Worm (Caenorhabditis elegans) whole organism, L1 larva: Measurements from ENCODE around the gene rcat-1.

Experiments
- C34B4.2 ChIP-seq: sonication (generic microtip); optimal IDR thresholded peaks from 2 replicates; lab custom pipeline; 2017; ENCODE audit warnings: mild to moderate bottlenecking, missing genetic modification characterization, missing compliant biosample characterization
- F16B12.6 ChIP-seq: fragments of 150-350 bp; optimal IDR thresholded peaks from 2 replicates; lab custom pipeline; 2014; ENCODE audit warnings: missing biosample characterization, missing genetic modification characterization
- Y116A8C.19 ChIP-seq: sonication (generic microtip); optimal IDR thresholded peaks from 2 replicates; lab custom pipeline; 2016; ENCODE audit warnings: missing compliant biosample characterization, missing genetic modification characterization, borderline replicate concordance
- alr-1 ChIP-seq: fragments of 200-800 bp; sonication (Bioruptor generic); optimal IDR thresholded peaks from 2 replicates; lab custom pipeline; 2018; ENCODE audit warnings: borderline replicate concordance, mild to moderate bottlenecking, missing genetic modification characterization, missing compliant biosample characterization
- aly-2 ChIP-seq: fragments of 150-350 bp; optimal IDR thresholded peaks from 2 replicates; lab custom pipeline; 2014; ENCODE audit warnings: missing biosample characterization, missing genetic modification characterization
- ceh-63 ChIP-seq: fragments of 200-800 bp; sonication (Bioruptor generic); optimal IDR thresholded peaks from 2 replicates; lab custom pipeline; 2018; ENCODE audit warnings: mild to moderate bottlenecking, missing genetic modification characterization, missing compliant biosample characterization
- ceh-88 ChIP-seq: fragments of 200-800 bp; sonication (Bioruptor generic); IDR thresholded peaks from 2 replicates; pipeline ENCODE4 v1.3.6; 2022; ENCODE audit warnings: missing genetic modification characterization, missing compliant biosample characterization
- ceh-90 ChIP-seq: sonication (generic microtip); optimal IDR thresholded peaks from 2 replicates; lab custom pipeline; 2016; ENCODE audit warnings: missing genetic modification characterization, missing compliant biosample characterization
- dpl-1 ChIP-seq, 3 experiments: fragments of 150-350 bp in 2 of 3; sonication (generic microtip) in 1 of 3; optimal IDR thresholded peaks; 2 replicates each; lab custom pipeline; 2014 to 2017; ENCODE audit warnings: missing biosample characterization in 3 of 3, missing genetic modification characterization in 3 of 3, missing genetic modification reagents in 3 of 3
- dsc-1 ChIP-seq: sonication (generic microtip); optimal IDR thresholded peaks from 2 replicates; lab custom pipeline; 2016; ENCODE audit warnings: mild to moderate bottlenecking, missing genetic modification characterization, missing compliant biosample characterization
- egl-27 ChIP-seq, 2 experiments: fragments of 150-350 bp in 1 of 2; sonication (generic microtip); optimal IDR thresholded peaks; 3 replicates each; lab custom pipeline; 2017 to 2018; ENCODE audit warnings: missing biosample characterization in 2 of 2, missing genetic modification characterization in 2 of 2, missing genetic modification reagents in 2 of 2
- elt-3 ChIP-seq, 6 experiments: fragments of 150-350 bp in 1 of 6; sonication (generic microtip); optimal IDR thresholded peaks; 2 replicates each; lab custom pipeline; 2017 to 2018; ENCODE audit warnings: missing biosample characterization in 6 of 6, missing genetic modification characterization in 6 of 6, inconsistent platforms in 1 of 6
- ets-5 ChIP-seq: fragments of 200-800 bp; sonication (Bioruptor generic); IDR thresholded peaks from 2 replicates; pipeline ENCODE4 v1.3.6; 2022; ENCODE audit warnings: missing genetic modification characterization, missing compliant biosample characterization
- fkh-10 ChIP-seq: sonication (generic microtip); optimal IDR thresholded peaks from 2 replicates; lab custom pipeline; 2017; ENCODE audit warnings: missing biosample characterization, missing genetic modification reagents, missing genetic modification characterization
- fkh-4 ChIP-seq: sonication (generic microtip); optimal IDR thresholded peaks from 2 replicates; lab custom pipeline; 2016; ENCODE audit warnings: missing compliant biosample characterization, missing genetic modification characterization, borderline replicate concordance
- fkh-8 ChIP-seq: sonication (generic microtip); optimal IDR thresholded peaks from 2 replicates; lab custom pipeline; 2016; ENCODE audit warnings: mild to moderate bottlenecking, missing genetic modification characterization, missing compliant biosample characterization
- grh-1 ChIP-seq: fragments of 200-800 bp; sonication (Bioruptor generic); IDR thresholded peaks from 2 replicates; pipeline ENCODE4 v1.3.6; 2022; ENCODE audit warnings: missing genetic modification reagents, missing genetic modification characterization, missing compliant biosample characterization
- hlh-17 ChIP-seq: fragments of 200-800 bp; sonication (Bioruptor generic); optimal IDR thresholded peaks from 2 replicates; lab custom pipeline; 2018; ENCODE audit warnings: missing genetic modification characterization, mild to moderate bottlenecking, missing compliant biosample characterization, moderate library complexity, borderline replicate concordance
- hlh-4 ChIP-seq: sonication (generic microtip); optimal IDR thresholded peaks from 2 replicates; lab custom pipeline; 2016; ENCODE audit warnings: mild to moderate bottlenecking, missing genetic modification characterization, missing compliant biosample characterization
- hpl-2 ChIP-seq: fragments of 150-350 bp; optimal IDR thresholded peaks from 2 replicates; lab custom pipeline; 2014; ENCODE audit warnings: missing biosample characterization, missing genetic modification reagents, missing genetic modification characterization
- irx-1 ChIP-seq: sonication (generic microtip); optimal IDR thresholded peaks from 2 replicates; lab custom pipeline; 2016; ENCODE audit warnings: missing genetic modification characterization, missing compliant biosample characterization
- isw-1 ChIP-seq: fragments of 200-800 bp; sonication (Bioruptor generic); IDR thresholded peaks from 2 replicates; pipeline ENCODE4 v1.3.6; 2022; ENCODE audit warnings: missing genetic modification characterization, missing compliant biosample characterization
- jun-1 ChIP-seq: fragments of 150-350 bp; optimal IDR thresholded peaks from 2 replicates; lab custom pipeline; 2014; ENCODE audit warnings: missing biosample characterization, missing genetic modification reagents, missing genetic modification characterization
- lin-13 ChIP-seq: fragments of 150-350 bp; optimal IDR thresholded peaks from 2 replicates; lab custom pipeline; 2014; ENCODE audit warnings: missing biosample characterization, missing genetic modification reagents, missing genetic modification characterization
- lin-14 ChIP-seq: fragments of 200-800 bp; sonication (Bioruptor generic); optimal IDR thresholded peaks from 2 replicates; lab custom pipeline; 2018; ENCODE audit warnings: mild to moderate bottlenecking, missing genetic modification characterization, moderate library complexity, missing compliant biosample characterization
- lin-35 ChIP-seq, 2 experiments: fragments of 150-350 bp; optimal IDR thresholded peaks; 2 replicates each; lab custom pipeline; 2014; ENCODE audit warnings: missing biosample characterization in 2 of 2, missing genetic modification characterization in 2 of 2, missing genetic modification reagents in 2 of 2
- lir-3 ChIP-seq: sonication (generic microtip); optimal IDR thresholded peaks from 2 replicates; lab custom pipeline; 2016; ENCODE audit warnings: mild to moderate bottlenecking, missing genetic modification characterization, moderate library complexity, missing compliant biosample characterization; ENCODE audit not compliant: poor library complexity
- mef-2 ChIP-seq: fragments of 150-350 bp; optimal IDR thresholded peaks from 2 replicates; lab custom pipeline; 2014; ENCODE audit warnings: missing biosample characterization, missing genetic modification characterization
- mep-1 ChIP-seq: fragments of 150-350 bp; optimal IDR thresholded peaks from 2 replicates; lab custom pipeline; 2014; ENCODE audit warnings: missing biosample characterization, missing genetic modification characterization
- nhr-12 ChIP-seq: sonication (generic microtip); optimal IDR thresholded peaks from 2 replicates; lab custom pipeline; 2017; ENCODE audit warnings: missing biosample characterization, missing genetic modification characterization
- nhr-19 ChIP-seq: fragments of 200-800 bp; sonication (Bioruptor generic); conservative IDR thresholded peaks from 2 replicates; pipeline ENCODE4 v1.3.6; 2022; ENCODE audit warnings: missing genetic modification characterization, missing compliant biosample characterization
- nhr-20 ChIP-seq: sonication (generic microtip); optimal IDR thresholded peaks from 2 replicates; lab custom pipeline; 2016; ENCODE audit warnings: mild to moderate bottlenecking, missing genetic modification characterization, missing compliant biosample characterization
- nhr-28 ChIP-seq: fragments of 150-350 bp; optimal IDR thresholded peaks from 2 replicates; lab custom pipeline; 2014; ENCODE audit warnings: missing biosample characterization, missing genetic modification characterization
- nhr-76 ChIP-seq: sonication (generic microtip); optimal IDR thresholded peaks from 2 replicates; lab custom pipeline; 2017; ENCODE audit warnings: missing biosample characterization, missing genetic modification characterization
- nhr-77 ChIP-seq: fragments of 150-350 bp; optimal IDR thresholded peaks from 2 replicates; lab custom pipeline; 2014; ENCODE audit warnings: missing biosample characterization, missing genetic modification characterization
- nhr-84 ChIP-seq: sonication (generic microtip); optimal IDR thresholded peaks from 2 replicates; lab custom pipeline; 2017; ENCODE audit warnings: missing biosample characterization, missing genetic modification characterization
- nhr-90 ChIP-seq: sonication (generic microtip); optimal IDR thresholded peaks from 2 replicates; lab custom pipeline; 2016; ENCODE audit warnings: mild to moderate bottlenecking, missing genetic modification characterization, missing compliant biosample characterization; ENCODE audit not compliant: poor library complexity
- pqm-1 ChIP-seq: sonication (generic microtip); optimal IDR thresholded peaks from 3 replicates; lab custom pipeline; 2017; ENCODE audit warnings: missing biosample characterization, missing genetic modification characterization
- rnt-1 ChIP-seq: sonication (generic microtip); optimal IDR thresholded peaks from 2 replicates; lab custom pipeline; 2016; ENCODE audit warnings: mild to moderate bottlenecking, missing genetic modification characterization, moderate library complexity, missing compliant biosample characterization
- skn-1 ChIP-seq: fragments of 150-350 bp; optimal IDR thresholded peaks from 2 replicates; lab custom pipeline; 2014; ENCODE audit warnings: missing biosample characterization, missing genetic modification characterization
- snu-23 ChIP-seq: sonication (generic microtip); optimal IDR thresholded peaks from 2 replicates; lab custom pipeline; 2016; ENCODE audit warnings: missing genetic modification characterization, missing compliant biosample characterization
- sox-4 ChIP-seq: sonication (generic microtip); optimal IDR thresholded peaks from 2 replicates; lab custom pipeline; 2016; ENCODE audit warnings: missing genetic modification characterization, missing compliant biosample characterization
- sptf-1 ChIP-seq: fragments of 150-350 bp; optimal IDR thresholded peaks from 2 replicates; lab custom pipeline; 2014; ENCODE audit warnings: missing biosample characterization, missing genetic modification characterization
- sup-37 ChIP-seq: fragments of 200-800 bp; sonication (Bioruptor generic); optimal IDR thresholded peaks from 2 replicates; lab custom pipeline; 2018; ENCODE audit warnings: mild to moderate bottlenecking, missing genetic modification characterization, missing compliant biosample characterization
- tbx-2 ChIP-seq: sonication (generic microtip); optimal IDR thresholded peaks from 2 replicates; lab custom pipeline; 2016; ENCODE audit warnings: missing genetic modification characterization, missing compliant biosample characterization
- unc-130 ChIP-seq: fragments of 150-350 bp; optimal IDR thresholded peaks from 2 replicates; lab custom pipeline; 2017; ENCODE audit warnings: missing biosample characterization, missing genetic modification characterization, inconsistent platforms
- unc-62 ChIP-seq: fragments of 150-350 bp; optimal IDR thresholded peaks from 2 replicates; lab custom pipeline; 2014; ENCODE audit warnings: missing biosample characterization, missing genetic modification reagents, missing genetic modification characterization
- unc-98 ChIP-seq: fragments of 200-800 bp; sonication (Bioruptor generic); IDR thresholded peaks from 2 replicates; pipeline ENCODE4 v1.3.6; 2022; ENCODE audit warnings: missing genetic modification characterization, missing compliant biosample characterization
- zag-1 ChIP-seq: fragments of 150-350 bp; optimal IDR thresholded peaks from 2 replicates; lab custom pipeline; 2014; ENCODE audit warnings: missing biosample characterization, missing genetic modification characterization
- zip-4 ChIP-seq: fragments of 200-800 bp; sonication (Bioruptor generic); optimal IDR thresholded peaks from 2 replicates; lab custom pipeline; 2018; ENCODE audit warnings: mild to moderate bottlenecking, missing genetic modification characterization, moderate library complexity, missing compliant biosample characterization
- ztf-11 ChIP-seq, 2 experiments: sonication (generic microtip); optimal IDR thresholded peaks; 2 replicates each; lab custom pipeline; 2016 to 2017; ENCODE audit warnings: missing genetic modification characterization in 2 of 2, missing biosample characterization in 1 of 2, missing compliant biosample characterization in 1 of 2

rcat-1 gene

DNA sequence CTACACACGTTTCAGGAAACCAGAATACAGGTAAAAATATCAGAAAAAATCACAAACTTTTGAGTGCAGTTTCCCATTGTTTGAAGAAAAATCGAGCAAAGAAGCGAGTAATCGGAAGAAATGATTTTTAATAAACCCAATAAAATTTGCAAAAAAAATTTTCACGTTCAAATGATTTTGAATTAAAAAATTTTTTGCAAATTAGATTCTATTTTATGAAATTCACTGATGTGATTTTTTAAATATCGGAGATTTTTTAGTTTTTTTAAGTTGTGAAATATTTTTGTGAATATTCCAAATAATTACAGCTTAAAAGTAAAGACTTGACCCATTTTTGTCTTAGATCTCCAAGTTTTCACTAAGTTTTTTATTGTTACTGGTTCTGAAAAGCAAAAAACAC lies 43.0 kb upstream of the rcat-1 start, which contains the start of gene pnp-1:
TSS of gene pnp-1 (minus strand) at position 101 of the 400 bp plus-strand sequence.
- TF ChIP-seq rnt-1 (tag; lab: Kevin White, UChicago), result no peak
- TF ChIP-seq unc-98, result no peak
- no peak for TF ChIP-seq Y116A8C.19 (tag; lab: Kevin White, UChicago)
- TF ChIP-seq lin-14, result no peak
- no peak for TF ChIP-seq nhr-90 (tag; lab: Kevin White, UChicago)

DNA sequence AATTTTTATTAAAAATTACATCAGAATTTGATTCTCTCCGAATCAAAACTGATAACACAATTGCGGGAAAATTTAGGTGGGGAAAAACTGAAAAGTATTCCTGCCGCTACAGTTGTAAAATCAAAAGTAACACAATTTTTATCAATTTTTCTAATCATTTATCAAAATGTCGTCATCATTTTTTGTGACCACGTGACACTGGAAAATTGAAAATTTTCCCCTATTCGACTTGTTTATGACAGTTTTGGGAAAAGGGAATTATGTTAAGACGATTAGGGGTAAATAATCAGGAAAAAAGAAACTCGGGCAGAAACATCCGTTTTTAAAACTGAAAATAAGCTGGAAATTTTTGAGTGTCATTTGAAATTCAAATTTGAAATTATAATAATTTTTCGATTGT lies 41.6 kb upstream of the rcat-1 start:
- no peak for TF ChIP-seq unc-130 (tag; lab: Kevin White, UChicago)
- no peak for TF ChIP-seq nhr-77
- TF ChIP-seq aly-2 (tag; lab: Kevin White, UChicago), result no peak
- TF ChIP-seq nhr-20 (tag; lab: Kevin White, UChicago), result peak; percentile 11
- TF ChIP-seq alr-1 (tag; lab: Kevin White, UChicago), result no peak
- no peak for TF ChIP-seq ceh-88
- no peak for TF ChIP-seq sox-4 (tag; lab: Kevin White, UChicago)
- TF ChIP-seq fkh-8 (tag; lab: Kevin White, UChicago), result no peak
- TF ChIP-seq ztf-11 (tag; optimal IDR thresholded peaks at IDR 0.05; lab: Kevin White, UChicago), result no peak
- no peak for TF ChIP-seq jun-1 (tag; lab: Kevin White, UChicago)
- TF ChIP-seq zip-4, result no peak
- no peak for TF ChIP-seq rnt-1 (tag; lab: Kevin White, UChicago)
- no peak for TF ChIP-seq unc-62 (GFP tag; lab: Kevin White, UChicago)
- TF ChIP-seq irx-1 (tag; lab: Kevin White, UChicago), result no peak
- no peak for TF ChIP-seq sup-37 (GFP tag; lab: Kevin White, UChicago)
- no peak for TF ChIP-seq fkh-10 (GFP tag; lab: Kevin White, UChicago)
- peak; percentile 64 for TF ChIP-seq nhr-90 (tag; lab: Kevin White, UChicago)
- TF ChIP-seq nhr-12 (tag; lab: Kevin White, UChicago), result no peak
- no peak for TF ChIP-seq tbx-2
- TF ChIP-seq isw-1, result no peak
- TF ChIP-seq mef-2 (tag; lab: Kevin White, UChicago), result no peak
- no peak for TF ChIP-seq F16B12.6 (tag; lab: Kevin White, UChicago)
- TF ChIP-seq C34B4.2 (tag; lab: Kevin White, UChicago), result no peak
- TF ChIP-seq lir-3 (tag; lab: Kevin White, UChicago), result no peak
- TF ChIP-seq mep-1 (tag; lab: Kevin White, UChicago), result no peak
- TF ChIP-seq nhr-84, result no peak
- no peak for TF ChIP-seq dsc-1
- no peak for TF ChIP-seq nhr-19 (GFP tag; lab: Robert Waterston, UW)
- TF ChIP-seq ceh-90 (tag; lab: Kevin White, UChicago), result no peak
- TF ChIP-seq grh-1 (GFP tag; lab: Robert Waterston, UW), result no peak
- no peak for TF ChIP-seq fkh-4 (tag; lab: Kevin White, UChicago)
- no peak for TF ChIP-seq ets-5 (GFP tag; lab: Robert Waterston, UW)
- TF ChIP-seq sptf-1 (tag; lab: Kevin White, UChicago), result no peak
- TF ChIP-seq snu-23 (GFP tag; lab: Kevin White, UChicago), result peak; percentile 4
- no peak for TF ChIP-seq nhr-76 (tag; lab: Kevin White, UChicago)
- TF ChIP-seq hpl-2, result no peak
- no peak for TF ChIP-seq pqm-1 (tag; lab: Kevin White, UChicago)
- no peak for TF ChIP-seq Y116A8C.19 (tag; lab: Kevin White, UChicago)
- no peak for TF ChIP-seq hlh-4 (tag; lab: Kevin White, UChicago)
- TF ChIP-seq egl-27 (tag; optimal IDR thresholded peaks at IDR 0.05; lab: Kevin White, UChicago), result no peak
- no peak for TF ChIP-seq lin-13 (GFP tag; lab: Kevin White, UChicago)
- no peak for TF ChIP-seq zag-1 (tag; lab: Kevin White, UChicago)
- TF ChIP-seq nhr-28 (tag; lab: Kevin White, UChicago), result no peak
- no peak for TF ChIP-seq elt-3 (tag; optimal IDR thresholded peaks at IDR 0.05; lab: Kevin White, UChicago)
- TF ChIP-seq skn-1 (tag; lab: Kevin White, UChicago), result no peak
- no peak for TF ChIP-seq dpl-1 (GFP tag; optimal IDR thresholded peaks at IDR 0.05; lab: Kevin White, UChicago)
- TF ChIP-seq lin-35 (GFP tag; optimal IDR thresholded peaks at IDR 0.05; lab: Kevin White, UChicago), result peak in 1 of 2 experiments; percentile 35
- no peak for TF ChIP-seq ceh-63 (GFP tag; lab: Kevin White, UChicago)
- no peak for TF ChIP-seq hlh-17
